Worm (Caenorhabditis elegans) whole organism, early embryonic: ENCODE measurements around the gene mars-1.

Experiments
- scrt-1 ChIP-seq: fragments of 200-800 bp; sonication (Bioruptor generic); IDR thresholded peaks from 2 replicates; pipeline ENCODE4 v1.3.6; 2022; ENCODE audit warnings: missing genetic modification characterization, missing compliant biosample characterization
- tbx-11 ChIP-seq: fragments of 200-800 bp; sonication (Bioruptor generic); IDR thresholded peaks from 2 replicates; pipeline ENCODE4 v1.3.6; 2022; ENCODE audit warnings: missing genetic modification characterization, missing compliant biosample characterization

- 0 out of 2 replicates have a peak, but pooled peaks have one; percentile 14 for TF ChIP-seq tbx-11 (GFP tag; lab: Robert Waterston, UW)
- TF ChIP-seq scrt-1, result no peak
Observed at ce11 chrIV:11593415-11594190, 41.7 kb downstream of the mars-1 start, which contains the start of gene F40F11.3.
